Fruit fly (Drosophila melanogaster) whole organism, prepupa: ENCODE results near the gene Vti1b.

Source experiments
- CG3919 ChIP-seq: fragments of 200-800 bp; sonication (Bioruptor generic); optimal IDR thresholded peaks from 3 replicates; lab custom pipeline; 2016; ENCODE audit warnings: missing biosample characterization, missing genetic modification characterization
- CG6163 ChIP-seq: fragments of 200-800 bp; sonication (Bioruptor generic); IDR thresholded peaks from 3 replicates; pipeline ENCODE4 v1.3.6; 2022; ENCODE audit warnings: missing biosample characterization, missing genetic modification characterization
- CG6808 ChIP-seq: fragments of 200-800 bp; sonication (Bioruptor generic); optimal IDR thresholded peaks from 3 replicates; lab custom pipeline; 2017; ENCODE audit warnings: missing biosample characterization, missing genetic modification characterization, mild to moderate bottlenecking, moderate library complexity, missing genetic modification reagents
- CG6854 ChIP-seq: fragments of 200-800 bp; sonication (Bioruptor generic); optimal IDR thresholded peaks from 2 replicates; lab custom pipeline; 2017; ENCODE audit warnings: missing biosample characterization, mild to moderate bottlenecking, missing genetic modification characterization
- CG8319 ChIP-seq: fragments of 200-800 bp; sonication (Bioruptor generic); optimal IDR thresholded peaks from 3 replicates; lab custom pipeline; 2016; ENCODE audit warnings: missing biosample characterization, missing genetic modification characterization
- Lpt ChIP-seq: fragments of 200-800 bp; sonication (Bioruptor generic); optimal IDR thresholded peaks from 3 replicates; lab custom pipeline; 2016; ENCODE audit warnings: missing biosample characterization, missing genetic modification characterization
- Sox102F ChIP-seq: fragments of 200-800 bp; sonication (Bioruptor generic); optimal IDR thresholded peaks from 2 replicates; lab custom pipeline; 2016; ENCODE audit warnings: missing biosample characterization, mild to moderate bottlenecking, missing genetic modification characterization
- achi ChIP-seq: fragments of 200-800 bp; sonication (Bioruptor generic); optimal IDR thresholded peaks from 3 replicates; lab custom pipeline; 2016; ENCODE audit warnings: missing biosample characterization, missing genetic modification characterization
- fd59A ChIP-seq: fragments of 200-800 bp; sonication (Bioruptor generic); optimal IDR thresholded peaks from 2 replicates; lab custom pipeline; 2017; ENCODE audit warnings: missing biosample characterization, mild to moderate bottlenecking, missing genetic modification characterization, missing genetic modification reagents
- salr ChIP-seq, 2 experiments: fragments of 200-800 bp; sonication (Bioruptor generic); optimal IDR thresholded peaks; 3 replicates each; lab custom pipeline; 2016 to 2018; ENCODE audit warnings: missing biosample characterization in 2 of 2, missing genetic modification characterization in 2 of 2, mild to moderate bottlenecking in 1 of 2
- spab ChIP-seq: fragments of 200-800 bp; sonication (Bioruptor generic); optimal IDR thresholded peaks from 2 replicates; lab custom pipeline; 2017; ENCODE audit warnings: missing biosample characterization, mild to moderate bottlenecking, missing genetic modification characterization, missing genetic modification reagents
- topi ChIP-seq: fragments of 200-800 bp; sonication (Bioruptor generic); optimal IDR thresholded peaks from 3 replicates; lab custom pipeline; 2016; ENCODE audit warnings: missing biosample characterization, missing genetic modification characterization

- TF ChIP-seq CG6163 (GFP tag; lab: Robert Waterston, UW) (no peak), Sox102F (GFP tag; lab: Kevin White, UChicago) (no peak), spab (GFP tag; lab: Kevin White, UChicago) (no peak), achi (no peak), CG3919 (GFP tag; lab: Kevin White, UChicago) (peak; percentile 18), CG6808 (GFP tag; lab: Kevin White, UChicago) (no peak), Lpt (GFP tag; lab: Kevin White, UChicago) (no peak), salr (GFP tag; optimal IDR thresholded peaks at IDR 0.05; lab: Kevin White, UChicago) (no peak), CG6854 (GFP tag; lab: Kevin White, UChicago) (no peak), CG8319 (GFP tag; lab: Kevin White, UChicago) (no peak), topi (no peak), fd59A (no peak)
Measured at dm6 chr3R:18422446-18422845, 25.7 kb downstream of the Vti1b start.
